Fruit fly (Drosophila melanogaster) whole organism, embryonic: ENCODE measurements around the gene Set2.

Experiments
- B-H1 ChIP-seq: fragments of 200-800 bp; sonication (Bioruptor generic); IDR thresholded peaks from 3 replicates; pipeline ENCODE4 v1.3.6; 2022; ENCODE audit warnings: missing biosample characterization, missing genetic modification characterization
- CG11723 ChIP-seq: fragments of 200-800 bp; sonication (Bioruptor generic); optimal IDR thresholded peaks from 2 replicates; lab custom pipeline; 2017; ENCODE audit warnings: missing biosample characterization, mild to moderate bottlenecking, missing genetic modification characterization
- CG12071 ChIP-seq: fragments of 200-800 bp; sonication (Bioruptor generic); optimal IDR thresholded peaks from 3 replicates; lab custom pipeline; 2018; ENCODE audit warnings: missing biosample characterization, mild to moderate bottlenecking, missing genetic modification characterization
- Dbx ChIP-seq: fragments of 200-800 bp; sonication (Bioruptor generic); IDR thresholded peaks from 3 replicates; pipeline ENCODE4 v1.3.6; 2022; ENCODE audit warnings: missing biosample characterization, missing genetic modification characterization
- Ets65A ChIP-seq: fragments of 200-800 bp; sonication (Bioruptor generic); peaks from one replicate; lab custom pipeline; 2016; ENCODE audit warnings: missing biosample characterization, missing genetic modification characterization
- cas ChIP-seq: fragments of 200-800 bp; sonication (Bioruptor generic); IDR thresholded peaks from 2 replicates; pipeline ENCODE4 v1.3.6; 2022; ENCODE audit warnings: missing biosample characterization, missing genetic modification characterization
- dysf ChIP-seq: fragments of 200-800 bp; sonication (Bioruptor generic); IDR thresholded peaks from 3 replicates; pipeline ENCODE4 v1.3.6; 2022; ENCODE audit warnings: missing biosample characterization, missing genetic modification characterization
- esg ChIP-seq: fragments of 200-800 bp; sonication (Bioruptor generic); conservative IDR thresholded peaks from 2 replicates; pipeline ENCODE4 v1.3.6; 2022; ENCODE audit warnings: missing biosample characterization, missing genetic modification characterization
- hth ChIP-seq: fragments of >200 bp; optimal IDR thresholded peaks from 2 replicates; lab custom pipeline; 2017; ENCODE audit warnings: inconsistent platforms
- salm ChIP-seq: fragments of 200-800 bp; sonication (Bioruptor generic); optimal IDR thresholded peaks from 2 replicates; lab custom pipeline; 2018; ENCODE audit warnings: missing biosample characterization, mild to moderate bottlenecking, missing genetic modification characterization
- vnd ChIP-seq: fragments of 200-800 bp; sonication (Bioruptor generic); IDR thresholded peaks from 3 replicates; pipeline ENCODE4 v1.3.6; 2022; ENCODE audit warnings: missing biosample characterization, missing genetic modification characterization; ENCODE audit not compliant: partially characterized antibody

dm6 chrX:13370306-13370705 is 42.7 kb upstream of the Set2 start, which contains the start of gene CG1640:
- TF ChIP-seq Ets65A (GFP tag; lab: Kevin White, UChicago) (no peak), salm (no peak), dysf (GFP tag; lab: Robert Waterston, UW) (no peak), CG11723 (GFP tag; lab: Kevin White, UChicago) (no peak), esg (GFP tag; lab: Robert Waterston, UW) (no peak), B-H1 (no peak), cas (GFP tag; lab: Robert Waterston, UW) (no peak), Dbx (GFP tag; lab: Robert Waterston, UW) (no peak), CG12071 (GFP tag; lab: Kevin White, UChicago) (no peak), hth (no peak), vnd (GFP tag; lab: Robert Waterston, UW) (no peak)
